Worm (Caenorhabditis elegans): ENCODE measurements around the gene sgt-1.
"Not testable (repeated sequence)": the region's sequence is repeated elsewhere in the genome, so short reads cannot be mapped to it uniquely, and the experiment has no call there.

sgt-1 gene

DNA sequence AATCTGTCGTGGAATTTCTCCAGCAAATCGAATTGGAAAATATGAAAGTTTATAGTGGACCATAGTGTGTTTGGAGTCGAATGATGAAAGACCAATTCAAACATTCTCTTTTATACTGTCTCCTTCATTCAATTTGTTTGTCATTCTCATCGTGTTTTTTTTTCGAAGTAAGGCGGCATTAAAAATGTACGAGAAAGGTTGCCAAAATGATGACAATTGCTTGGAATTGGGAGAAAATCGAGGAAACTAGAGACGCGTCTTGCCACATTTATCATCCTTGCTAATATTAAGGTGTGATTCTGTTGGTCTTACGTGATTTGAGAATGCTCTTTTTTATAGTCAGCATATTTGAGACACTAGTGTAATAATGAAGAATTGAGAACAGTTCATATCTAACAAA is 31.4 kb upstream of the sgt-1 start, which contains the start of gene gst-30 (continued):
- no peak for TF ChIP-seq ZK185.1 (tag; optimal IDR thresholded peaks at IDR 0.05; ENCODE audit: poor library complexity, severe bottlenecking)
- no peak for TF ChIP-seq egl-18 (GFP tag; IDR thresholded peaks at IDR 0.05)
- no peak for TF ChIP-seq let-607 (tag; optimal IDR thresholded peaks at IDR 0.05)

DNA sequence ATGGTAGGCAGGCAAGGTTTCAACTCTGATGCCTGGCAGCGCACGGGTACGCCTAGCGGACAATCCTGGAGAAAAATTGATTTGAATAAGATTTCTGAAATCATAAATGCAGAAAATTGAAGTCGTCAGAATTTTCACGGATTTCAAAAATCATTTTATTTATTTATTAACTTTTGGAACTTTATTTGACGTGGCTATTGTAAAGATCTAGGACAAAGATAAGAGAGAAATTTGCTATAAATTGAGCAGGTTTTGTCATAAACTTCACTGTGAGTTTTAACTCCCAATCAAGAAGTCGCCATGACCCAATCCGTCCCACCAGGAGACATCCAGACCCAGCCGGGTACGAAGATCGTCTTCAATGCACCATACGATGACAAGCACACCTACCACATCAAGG is 29.1 kb upstream of the sgt-1 start, which contains the start of gene msp-152:
Gene msp-152 (plus strand): TSS at position 301 of the 400 bp plus-strand sequence.
- TF ChIP-seq bed-2 (GFP tag; IDR thresholded peaks at IDR 0.05); repo-1 (tag; optimal IDR thresholded peaks at IDR 0.05); tlf-1 (GFP tag; optimal IDR thresholded peaks at IDR 0.05): not testable (repeated sequence)

DNA sequence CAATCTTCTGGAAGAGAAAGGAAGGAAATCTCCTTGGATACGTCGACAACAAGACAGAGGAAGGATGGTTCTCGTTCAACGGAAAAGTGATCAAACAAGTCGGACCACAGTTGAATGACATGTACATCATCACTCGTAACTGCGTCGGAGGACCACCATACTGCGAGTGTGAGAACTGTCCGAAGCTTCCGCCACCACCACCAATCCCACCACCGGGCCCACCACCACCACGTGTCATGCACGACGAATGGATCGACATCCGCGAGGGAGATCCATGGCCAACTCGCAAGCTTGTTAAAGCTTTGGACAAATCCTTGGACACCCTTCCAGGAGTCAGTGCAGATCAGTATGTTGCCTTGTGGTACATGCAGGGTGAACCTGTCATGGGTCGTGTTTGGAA is 27.7 kb upstream of the sgt-1 start:
- TF ChIP-seq B0336.3 (GFP tag; IDR thresholded peaks at IDR 0.05): no peak
- TF ChIP-seq ztf-26 (tag; optimal IDR thresholded peaks at IDR 0.05): no peak
- no peak for TF ChIP-seq let-526 (GFP tag; IDR thresholded peaks at IDR 0.05)
- no peak for TF ChIP-seq egl-18 (GFP tag; IDR thresholded peaks at IDR 0.05)
- no peak for TF ChIP-seq pbrm-1 (GFP tag; IDR thresholded peaks at IDR 0.05)
- no peak for TF ChIP-seq T26A5.8 (tag; optimal IDR thresholded peaks at IDR 0.05)
- TF ChIP-seq dpl-1 (GFP tag; optimal IDR thresholded peaks at IDR 0.05): no peak
- no peak for TF ChIP-seq egrh-3 (GFP tag; IDR thresholded peaks at IDR 0.05)

DNA sequence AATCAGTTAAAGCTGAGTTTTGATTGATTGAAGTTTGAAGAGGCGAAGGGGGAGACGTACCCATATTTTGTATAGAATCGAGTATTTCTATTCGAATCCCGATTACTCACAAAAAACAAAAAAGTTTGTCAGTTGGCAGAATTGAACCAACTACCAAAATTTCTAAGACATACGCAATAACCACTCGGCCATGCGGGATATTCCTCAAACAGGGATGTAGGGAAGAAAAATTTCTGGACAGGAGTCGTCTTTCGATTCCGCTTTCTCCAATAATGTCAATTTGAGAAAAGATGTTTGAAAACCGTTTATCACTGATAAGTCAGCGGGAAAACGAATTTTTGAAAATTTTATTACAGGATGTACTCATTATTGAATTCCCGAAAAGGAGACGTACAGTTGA is 24.8 kb upstream of the sgt-1 start:
- TF ChIP-seq Y53G8AR.9 (GFP tag; conservative IDR thresholded peaks at IDR 0.05) (0 out of 2 replicates have a peak, but pooled peaks have one; percentile 28), pbrm-1 (GFP tag; IDR thresholded peaks at IDR 0.05) (0 out of 2 replicates have a peak, but pooled peaks have one; percentile 28), ceh-40 (GFP tag; IDR thresholded peaks at IDR 0.05) (0 out of 2 replicates have a peak, but pooled peaks have one; percentile 69), Y56A3A.18 (GFP tag; IDR thresholded peaks at IDR 0.05) (0 out of 2 replicates have a peak, but pooled peaks have one; percentile 38), rcor-1 (GFP tag; IDR thresholded peaks at IDR 0.05) (0 out of 2 replicates have a peak, but pooled peaks have one; percentile 13), nfyb-1 (GFP tag; IDR thresholded peaks at IDR 0.05) (peak; percentile 49; the same call in 1 of the 2 replicates), F33H1.4 (GFP tag; IDR thresholded peaks at IDR 0.05) (0 out of 2 replicates have a peak, but pooled peaks have one; percentile 16), lin-26 (GFP tag; IDR thresholded peaks at IDR 0.05) (peak; percentile 96), C06A6.2 (GFP tag; conservative IDR thresholded peaks at IDR 0.05) (0 out of 2 replicates have a peak, but pooled peaks have one; percentile 15), cebp-2 (GFP tag; IDR thresholded peaks at IDR 0.05) (0 out of 2 replicates have a peak, but pooled peaks have one; percentile 22), cebp-1 (GFP tag; IDR thresholded peaks at IDR 0.05) (peak; percentile 32; the same call in 1 of the 2 replicates), hmg-1.2 (GFP tag; IDR thresholded peaks at IDR 0.05) (peak; percentile 74), mcd-1 (GFP tag; IDR thresholded peaks at IDR 0.05) (0 out of 2 replicates have a peak, but pooled peaks have one; percentile 22), B0261.1 (tag; optimal IDR thresholded peaks at IDR 0.05) (peak; percentile 61), aptf-2 (GFP tag; conservative IDR thresholded peaks at IDR 0.05) (0 out of 2 replicates have a peak, but pooled peaks have one; percentile 10), rpc-1 (tag; optimal IDR thresholded peaks at IDR 0.05) (peak; percentile 44), madf-6 (GFP tag; IDR thresholded peaks at IDR 0.05) (peak; percentile 57; the same call in 1 of the 2 replicates), tbp1 (GFP tag; optimal IDR thresholded peaks at IDR 0.05) (peak; percentile 84), ztf-25 (GFP tag; IDR thresholded peaks at IDR 0.05) (peak; percentile 87)
- not testable (repeated sequence) for TF ChIP-seq cebp-1 (tag; optimal IDR thresholded peaks at IDR 0.05); rpc-1 (optimal IDR thresholded peaks at IDR 0.05)
